Worm (Caenorhabditis elegans) whole organism, L4 larva: ENCODE measurements around the gene ZK1128.1.

ENCODE experiments used
- D1046.2 ChIP-seq: fragments of 200-800 bp; sonication (Bioruptor generic); IDR thresholded peaks from 2 replicates; pipeline ENCODE4 v1.3.6; 2022; ENCODE audit warnings: missing genetic modification characterization, missing compliant biosample characterization
- F10B5.3 ChIP-seq: sonication (generic microtip); optimal IDR thresholded peaks from 2 replicates; lab custom pipeline; 2016; ENCODE audit warnings: mild to moderate bottlenecking, missing genetic modification characterization, missing compliant biosample characterization
- F26F4.8 ChIP-seq: fragments of 200-800 bp; sonication (Bioruptor generic); conservative IDR thresholded peaks from 2 replicates; pipeline ENCODE4 v1.3.6; 2022; ENCODE audit warnings: missing genetic modification characterization, missing compliant biosample characterization
- F37D6.2 ChIP-seq: sonication (generic microtip); optimal IDR thresholded peaks from 2 replicates; lab custom pipeline; 2016; ENCODE audit warnings: mild to moderate bottlenecking, missing genetic modification characterization, missing compliant biosample characterization
- T20F7.1 ChIP-seq: fragments of 200-800 bp; sonication (Bioruptor generic); optimal IDR thresholded peaks from 2 replicates; lab custom pipeline; 2018; ENCODE audit warnings: mild to moderate bottlenecking, missing genetic modification characterization, missing compliant biosample characterization
- Y48G9A.11 ChIP-seq: fragments of 200-800 bp; sonication (Bioruptor generic); IDR thresholded peaks from 2 replicates; pipeline ENCODE4 v1.3.6; 2022; ENCODE audit warnings: missing genetic modification reagents, missing genetic modification characterization, missing compliant biosample characterization
- aha-1 ChIP-seq: fragments of 150-350 bp; peaks from one replicate; lab custom pipeline; 2014; ENCODE audit warnings: missing biosample characterization, missing genetic modification characterization
- attf-4 ChIP-seq: sonication (generic microtip); optimal IDR thresholded peaks from 3 replicates; lab custom pipeline; 2017; ENCODE audit warnings: missing biosample characterization, missing genetic modification characterization
- ceh-20 ChIP-seq: fragments of 200-800 bp; sonication (Bioruptor generic); IDR thresholded peaks from 2 replicates; pipeline ENCODE4 v1.3.6; 2022; ENCODE audit warnings: missing genetic modification reagents, missing genetic modification characterization, missing compliant biosample characterization
- ceh-32 ChIP-seq: sonication (generic microtip); optimal IDR thresholded peaks from 2 replicates; lab custom pipeline; 2016; ENCODE audit warnings: mild to moderate bottlenecking, missing genetic modification characterization, missing compliant biosample characterization; ENCODE audit not compliant: poor library complexity
- cey-2 ChIP-seq: sonication (generic microtip); optimal IDR thresholded peaks from 3 replicates; lab custom pipeline; 2017; ENCODE audit warnings: missing genetic modification characterization, mild to moderate bottlenecking, missing compliant biosample characterization, antibody characterized with exemption, borderline replicate concordance; ENCODE audit not compliant: insufficient read depth
- ctbp-1 ChIP-seq: fragments of 200-800 bp; sonication (Bioruptor generic); IDR thresholded peaks from 2 replicates; pipeline ENCODE4 v1.3.6; 2022; ENCODE audit warnings: missing genetic modification reagents, missing genetic modification characterization, missing compliant biosample characterization
- daf-12 ChIP-seq: fragments of 150-350 bp; optimal IDR thresholded peaks from 2 replicates; lab custom pipeline; 2014; ENCODE audit warnings: missing biosample characterization, missing genetic modification reagents, missing genetic modification characterization
- daf-16 ChIP-seq, 3 experiments: sonication (generic microtip); optimal IDR thresholded peaks; 2 replicates each; lab custom pipeline; 2016 to 2017; ENCODE audit warnings: missing genetic modification characterization in 3 of 3, missing genetic modification reagents in 3 of 3, mild to moderate bottlenecking in 2 of 3, missing compliant biosample characterization in 2 of 3, missing biosample characterization in 1 of 3, moderate library complexity in 1 of 3
- dmd-6 ChIP-seq: fragments of 200-800 bp; sonication (Bioruptor generic); IDR thresholded peaks from 2 replicates; pipeline ENCODE4 v1.3.6; 2022; ENCODE audit warnings: missing genetic modification reagents, missing genetic modification characterization, missing compliant biosample characterization
- dmd-8 ChIP-seq: fragments of 200-800 bp; sonication (Bioruptor generic); IDR thresholded peaks from 2 replicates; pipeline ENCODE4 v1.3.6; 2022; ENCODE audit warnings: missing genetic modification characterization, missing compliant biosample characterization
- dpl-1 ChIP-seq: fragments of 150-350 bp; optimal IDR thresholded peaks from 2 replicates; lab custom pipeline; 2014; ENCODE audit warnings: missing biosample characterization, missing genetic modification reagents, missing genetic modification characterization
- duxl-1 ChIP-seq: sonication (generic microtip); optimal IDR thresholded peaks from 2 replicates; lab custom pipeline; 2016; ENCODE audit warnings: mild to moderate bottlenecking, missing genetic modification characterization, moderate library complexity, missing compliant biosample characterization; ENCODE audit not compliant: poor library complexity
- dve-1 ChIP-seq: sonication (generic microtip); optimal IDR thresholded peaks from 2 replicates; lab custom pipeline; 2017; ENCODE audit warnings: antibody characterized with exemption, mild to moderate bottlenecking, missing genetic modification characterization, missing compliant biosample characterization; ENCODE audit not compliant: insufficient read depth
- egl-43 ChIP-seq: fragments of 200-800 bp; sonication (Bioruptor generic); IDR thresholded peaks from 2 replicates; pipeline ENCODE4 v1.3.6; 2022; ENCODE audit warnings: missing genetic modification reagents, missing genetic modification characterization, missing compliant biosample characterization
- hif-1 ChIP-seq, 2 experiments: sonication (generic microtip); optimal IDR thresholded peaks; 2 replicates each; lab custom pipeline; 2016 to 2017; ENCODE audit warnings: missing compliant biosample characterization in 2 of 2, missing genetic modification characterization in 2 of 2, missing genetic modification reagents in 2 of 2, missing genotype in 2 of 2, mild to moderate bottlenecking in 1 of 2
- hlh-11 ChIP-seq: fragments of 200-800 bp; sonication (Bioruptor generic); optimal IDR thresholded peaks from 2 replicates; lab custom pipeline; 2018; ENCODE audit warnings: mild to moderate bottlenecking, missing genetic modification characterization, missing compliant biosample characterization
- hmg-1.1 ChIP-seq: fragments of 200-800 bp; sonication (Bioruptor generic); IDR thresholded peaks from 2 replicates; pipeline ENCODE4 v1.3.6; 2022; ENCODE audit warnings: missing genetic modification reagents, missing genetic modification characterization, missing compliant biosample characterization
- lin-13 ChIP-seq: fragments of 150-350 bp; optimal IDR thresholded peaks from 2 replicates; lab custom pipeline; 2014; ENCODE audit warnings: missing biosample characterization, missing genetic modification reagents, missing genetic modification characterization
- lin-38 ChIP-seq: fragments of 200-800 bp; sonication (Bioruptor generic); IDR thresholded peaks from 2 replicates; pipeline ENCODE4 v1.3.6; 2022; ENCODE audit warnings: missing genetic modification reagents, missing genetic modification characterization, missing compliant biosample characterization
- lsy-2 ChIP-seq, 2 experiments: fragments of 150-350 bp in 1 of 2; sonication (generic microtip) in 1 of 2; optimal IDR thresholded peaks; 2 replicates each; lab custom pipeline; 2014 to 2017; ENCODE audit warnings: missing biosample characterization in 2 of 2, missing genetic modification characterization in 2 of 2
- madf-9 ChIP-seq: fragments of 200-800 bp; sonication (Bioruptor generic); conservative IDR thresholded peaks from 2 replicates; pipeline ENCODE4 v1.3.6; 2022; ENCODE audit warnings: missing genetic modification reagents, missing genetic modification characterization, missing compliant biosample characterization
- mdt-29 ChIP-seq: fragments of 200-800 bp; sonication (Bioruptor generic); IDR thresholded peaks from 2 replicates; pipeline ENCODE4 v1.3.6; 2022; ENCODE audit warnings: missing genetic modification reagents, missing genetic modification characterization, missing compliant biosample characterization
- mep-1 ChIP-seq: fragments of 150-350 bp; sonication (generic microtip); optimal IDR thresholded peaks from 3 replicates; lab custom pipeline; 2014; ENCODE audit warnings: missing biosample characterization, missing genetic modification characterization
- mes-2 ChIP-seq: sonication (generic microtip); optimal IDR thresholded peaks from 2 replicates; lab custom pipeline; 2016; ENCODE audit warnings: missing genotype, mild to moderate bottlenecking, missing genetic modification characterization, missing compliant biosample characterization; ENCODE audit not compliant: poor library complexity, severe bottlenecking
- nhr-10 ChIP-seq: fragments of 150-350 bp; optimal IDR thresholded peaks from 2 replicates; lab custom pipeline; 2014; ENCODE audit warnings: missing biosample characterization, missing genetic modification characterization
- nhr-28 ChIP-seq: fragments of 150-350 bp; optimal IDR thresholded peaks from 2 replicates; lab custom pipeline; 2014; ENCODE audit warnings: missing biosample characterization, missing genetic modification characterization
- nhr-41 ChIP-seq: fragments of 200-800 bp; sonication (Bioruptor generic); IDR thresholded peaks from 2 replicates; pipeline ENCODE4 v1.3.6; 2022; ENCODE audit warnings: missing genetic modification reagents, missing genetic modification characterization, missing compliant biosample characterization
- nhr-42 ChIP-seq: fragments of 200-800 bp; sonication (Bioruptor generic); IDR thresholded peaks from 2 replicates; pipeline ENCODE4 v1.3.6; 2022; ENCODE audit warnings: missing genetic modification characterization, missing compliant biosample characterization
- pha-4 ChIP-seq, 2 experiments: fragments of 150-350 bp in 1 of 2; fragments of 200-800 bp in 1 of 2; sonication (Bioruptor generic) in 1 of 2; IDR thresholded peaks in 1 of 2; optimal IDR thresholded peaks in 1 of 2; 2 replicates each; pipeline versions ENCODE4 v1.3.6 to Lab custom; 2014 to 2022; ENCODE audit warnings: missing genetic modification characterization in 2 of 2, missing genetic modification reagents in 2 of 2, missing biosample characterization in 1 of 2, missing compliant biosample characterization in 1 of 2
- php-3 ChIP-seq: fragments of 200-800 bp; sonication (Bioruptor generic); IDR thresholded peaks from 2 replicates; pipeline ENCODE4 v1.3.6; 2022; ENCODE audit warnings: missing genetic modification reagents, missing genetic modification characterization, missing compliant biosample characterization
- rbr-2 ChIP-seq: sonication (generic microtip); optimal IDR thresholded peaks from 2 replicates; lab custom pipeline; 2016; ENCODE audit warnings: missing genotype, missing genetic modification characterization, missing compliant biosample characterization
- saeg-2 ChIP-seq: fragments of 200-800 bp; sonication (Bioruptor generic); IDR thresholded peaks from 2 replicates; pipeline ENCODE4 v1.3.6; 2022; ENCODE audit warnings: missing genetic modification reagents, missing genetic modification characterization, missing compliant biosample characterization
- tra-1 ChIP-seq: fragments of 200-800 bp; sonication (Bioruptor generic); IDR thresholded peaks from 2 replicates; pipeline ENCODE4 v1.3.6; 2022; ENCODE audit warnings: missing genetic modification reagents, missing genetic modification characterization, missing compliant biosample characterization
- vab-7 ChIP-seq: fragments of 200-800 bp; sonication (Bioruptor generic); IDR thresholded peaks from 2 replicates; pipeline ENCODE4 v1.3.6; 2022; ENCODE audit warnings: missing genetic modification reagents, missing genetic modification characterization, missing compliant biosample characterization

Gene ZK1128.1

DNA sequence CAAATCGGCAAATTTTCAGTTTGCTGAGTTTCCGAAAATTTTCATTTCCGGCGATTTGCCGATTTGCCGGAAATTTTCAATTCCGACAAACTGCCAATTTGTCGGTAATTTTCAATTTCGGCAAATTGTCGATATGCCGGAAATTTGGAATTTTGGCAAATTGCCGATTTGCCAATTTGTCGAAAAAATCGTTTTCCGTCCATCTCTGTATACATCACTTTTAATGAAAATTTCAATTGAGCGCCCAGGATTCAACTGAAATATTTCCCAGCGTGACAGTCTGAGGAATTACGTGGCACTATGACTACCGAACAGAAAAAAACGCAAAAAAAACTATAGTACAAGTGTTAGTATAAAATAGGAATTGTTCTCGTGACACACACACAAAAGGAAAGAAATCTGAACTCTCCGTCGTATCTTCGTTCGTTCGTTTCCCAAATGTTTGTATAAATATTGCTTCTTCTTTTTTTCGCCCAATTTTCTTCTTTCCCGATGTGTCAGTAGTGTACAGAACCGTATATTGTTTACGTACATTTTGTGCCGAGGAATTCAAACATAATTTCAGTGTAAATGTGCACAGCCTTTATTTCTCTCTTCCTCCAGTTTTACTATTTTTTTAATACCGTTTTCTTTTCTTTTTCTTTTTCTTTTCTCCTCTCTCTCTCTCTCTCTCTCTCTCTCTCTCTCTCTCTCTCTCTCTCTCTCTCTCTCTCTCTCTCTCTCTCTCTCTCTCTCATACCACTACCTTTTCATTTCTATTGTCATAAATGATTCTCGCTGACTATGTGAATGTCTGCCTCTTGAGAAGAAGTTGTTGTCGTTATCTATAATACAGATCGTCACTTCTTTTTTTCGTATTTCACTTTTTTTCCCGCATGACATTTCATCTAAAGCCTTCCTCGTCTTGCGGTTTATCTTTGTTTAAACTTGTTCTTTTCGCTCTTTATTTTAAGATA is 18.2 kb upstream of the ZK1128.1 start (continued):
- peak; percentile 72 for TF ChIP-seq pha-4 (GFP tag; IDR thresholded peaks at IDR 0.05; lab: Robert Waterston, UW)
- no peak for TF ChIP-seq pha-4 (tag; optimal IDR thresholded peaks at IDR 0.05; lab: Kevin White, UChicago)
- TF ChIP-seq php-3 (GFP tag; lab: Robert Waterston, UW) = no peak
- no peak for TF ChIP-seq attf-4
- no peak for TF ChIP-seq saeg-2 (GFP tag; lab: Robert Waterston, UW)
- TF ChIP-seq lin-38 (GFP tag; lab: Robert Waterston, UW) = 0 out of 2 replicates have a peak, but pooled peaks have one; percentile 8
- TF ChIP-seq D1046.2 (GFP tag; lab: Robert Waterston, UW) = no peak
- no peak for TF ChIP-seq daf-12

DNA sequence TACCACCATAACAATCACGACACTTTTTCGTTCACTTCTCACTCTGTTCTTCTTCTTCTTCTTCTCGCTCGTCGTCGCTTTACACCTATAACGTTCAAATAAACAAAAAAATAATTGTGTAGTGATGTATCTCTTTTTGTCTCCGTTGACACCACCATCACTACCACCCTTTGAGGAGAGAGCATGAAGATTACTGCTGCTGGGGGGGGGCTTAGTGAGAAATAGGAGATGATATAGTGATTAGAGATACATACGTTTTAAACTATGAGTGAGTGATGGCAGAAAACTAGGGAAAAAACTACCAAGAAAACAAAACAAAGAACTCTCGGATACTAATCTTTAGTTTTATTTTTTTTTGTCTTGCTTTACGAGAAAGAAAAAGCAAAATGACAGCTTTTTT is 11.8 kb upstream of the ZK1128.1 start:
- TF ChIP-seq aha-1 (tag; lab: Kevin White, UChicago) (peak; percentile 11), nhr-10 (tag; lab: Kevin White, UChicago) (no peak), lsy-2 (tag; optimal IDR thresholded peaks at IDR 0.05; lab: Kevin White, UChicago) (peak in 1 of 2 experiments; percentile 23), F26F4.8 (GFP tag; lab: Robert Waterston, UW) (no peak), nhr-28 (tag; lab: Kevin White, UChicago) (peak; percentile 33), hmg-1.1 (GFP tag; lab: Robert Waterston, UW) (no peak), daf-16 (GFP tag; optimal IDR thresholded peaks at IDR 0.05; lab: Kevin White, UChicago) (peak in 1 of 2 experiments; percentile 51), daf-16 (tag; optimal IDR thresholded peaks at IDR 0.05; lab: Kevin White, UChicago) (peak; percentile 1), dmd-8 (GFP tag; lab: Robert Waterston, UW) (no peak), tra-1 (GFP tag; lab: Robert Waterston, UW) (0 out of 2 replicates have a peak, but pooled peaks have one; percentile 28), dve-1 (peak; percentile 20), hlh-11 (tag; lab: Kevin White, UChicago) (peak; percentile 10)

DNA sequence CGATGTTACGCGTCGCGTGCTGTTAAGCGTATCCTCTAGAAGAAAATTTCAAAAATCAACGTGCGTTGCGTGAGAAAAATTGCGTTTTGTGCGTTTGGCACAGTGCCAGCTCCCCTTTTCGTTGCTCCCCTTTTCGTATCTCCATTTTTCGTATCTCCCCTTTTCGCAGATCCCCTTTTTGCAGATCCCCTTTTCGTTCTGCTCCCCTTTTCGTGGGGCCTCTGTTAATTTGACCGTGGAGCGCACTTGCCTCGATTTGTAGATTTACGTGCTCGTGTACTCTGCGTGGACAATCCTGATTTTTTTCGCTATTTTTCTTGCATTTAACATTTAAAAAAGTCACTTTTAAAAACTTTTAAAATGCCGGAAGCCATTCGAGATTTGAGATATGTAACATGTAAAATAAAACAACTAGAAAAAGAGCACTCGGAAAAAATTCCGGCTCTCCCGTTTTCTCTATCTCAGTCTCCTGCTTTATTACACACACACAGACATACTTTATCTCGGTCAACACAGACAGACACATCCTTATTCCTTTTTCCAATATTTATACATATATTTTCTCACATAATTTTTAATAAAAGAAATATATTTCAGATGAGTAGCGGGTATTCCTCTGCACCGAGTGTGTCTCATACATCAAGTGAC is 9.2 kb upstream of the ZK1128.1 start, which contains the start of gene ttll-4:
TSS of gene ttll-4 (plus strand) at position 598 of the 648 bp plus-strand sequence.
- TF ChIP-seq nhr-42 = 0 out of 2 replicates have a peak, but pooled peaks have one; percentile 37
- TF ChIP-seq duxl-1 (tag; lab: Kevin White, UChicago) = no peak
- TF ChIP-seq lsy-2 (tag; optimal IDR thresholded peaks at IDR 0.05; lab: Kevin White, UChicago) = peak in 1 of 2 experiments; percentile 62
- TF ChIP-seq ceh-32 (tag; lab: Kevin White, UChicago) = no peak
- TF ChIP-seq rbr-2 = peak; percentile 65
- TF ChIP-seq tra-1 (GFP tag; lab: Robert Waterston, UW) = 0 out of 2 replicates have a peak, but pooled peaks have one; percentile 21
- peak; percentile 24 for TF ChIP-seq T20F7.1 (GFP tag; lab: Kevin White, UChicago)
- TF ChIP-seq egl-43 (GFP tag; lab: Robert Waterston, UW) = peak; percentile 37; the same call in 1 of the 2 replicates
- peak; percentile 20 for TF ChIP-seq dpl-1
- no peak for TF ChIP-seq nhr-41
- no peak for TF ChIP-seq cey-2 (tag; lab: Kevin White, UChicago)
- no peak for TF ChIP-seq F10B5.3 (tag; lab: Kevin White, UChicago)
- peak; percentile 64 for TF ChIP-seq Y48G9A.11
- peak; percentile 21; the same call in 1 of the 2 replicates for TF ChIP-seq D1046.2 (GFP tag; lab: Robert Waterston, UW)
- TF ChIP-seq vab-7 = peak; percentile 87
- TF ChIP-seq F37D6.2 (tag; lab: Kevin White, UChicago) = no peak
- TF ChIP-seq mep-1 (tag; lab: Kevin White, UChicago) = peak; percentile 39
- no peak for TF ChIP-seq F26F4.8 (GFP tag; lab: Robert Waterston, UW)
- peak in 1 of 2 experiments; percentile 20 for TF ChIP-seq hif-1 (tag; optimal IDR thresholded peaks at IDR 0.05; lab: Kevin White, UChicago)
- TF ChIP-seq dmd-6 (GFP tag; lab: Robert Waterston, UW) = peak; percentile 40; the same call in 1 of the 2 replicates
- TF ChIP-seq madf-9 (GFP tag; lab: Robert Waterston, UW) = 0 out of 2 replicates have a peak, but pooled peaks have one; percentile 52
- TF ChIP-seq ceh-20 (GFP tag; lab: Robert Waterston, UW) = peak; percentile 55
- peak; percentile 22 for TF ChIP-seq lin-13
- peak; percentile 53 for TF ChIP-seq ctbp-1
- 0 out of 2 replicates have a peak, but pooled peaks have one; percentile 39 for TF ChIP-seq mdt-29 (GFP tag; lab: Robert Waterston, UW)
- peak; percentile 16 for TF ChIP-seq hlh-11 (tag; lab: Kevin White, UChicago)
- TF ChIP-seq mes-2 (tag; lab: Kevin White, UChicago) = peak; percentile 94
